Worm (Caenorhabditis elegans) whole organism, early embryonic: ENCODE measurements around the gene nhl-3.

ENCODE experiments used
- B0310.2 ChIP-seq: sonication (generic microtip); optimal IDR thresholded peaks from 2 replicates; lab custom pipeline; 2016; ENCODE audit warnings: mild to moderate bottlenecking, missing genetic modification characterization, missing compliant biosample characterization
- F13C5.2 ChIP-seq: sonication (generic microtip); optimal IDR thresholded peaks from 2 replicates; lab custom pipeline; 2017; ENCODE audit warnings: mild to moderate bottlenecking, missing genetic modification characterization, inconsistent platforms, missing compliant biosample characterization
- aly-1 ChIP-seq: sonication (generic microtip); optimal IDR thresholded peaks from 2 replicates; lab custom pipeline; 2016; ENCODE audit warnings: missing genetic modification characterization, missing compliant biosample characterization
- ama-1 ChIP-seq: fragments of 150-350 bp; optimal IDR thresholded peaks from 2 replicates; lab custom pipeline; 2014
- ceh-13 ChIP-seq: fragments of 200-800 bp; sonication (Bioruptor generic); optimal IDR thresholded peaks from 2 replicates; lab custom pipeline; 2018; ENCODE audit warnings: mild to moderate bottlenecking, missing genetic modification characterization, missing compliant biosample characterization
- ceh-36 ChIP-seq: sonication (generic microtip); optimal IDR thresholded peaks from 2 replicates; lab custom pipeline; 2016; ENCODE audit warnings: missing genetic modification characterization, inconsistent platforms, missing compliant biosample characterization
- ets-7 ChIP-seq: sonication (generic microtip); optimal IDR thresholded peaks from 2 replicates; lab custom pipeline; 2016; ENCODE audit warnings: missing genotype, missing genetic modification characterization, missing compliant biosample characterization
- flt-1 ChIP-seq: fragments of 200-800 bp; sonication (Bioruptor generic); IDR thresholded peaks from 2 replicates; pipeline ENCODE4 v1.3.6; 2022; ENCODE audit warnings: missing genetic modification characterization, missing compliant biosample characterization
- hmbx-1 ChIP-seq: sonication (generic microtip); optimal IDR thresholded peaks from 2 replicates; lab custom pipeline; 2016; ENCODE audit warnings: mild to moderate bottlenecking, missing genetic modification characterization, missing compliant biosample characterization
- hmg-4 ChIP-seq: fragments of 200-800 bp; sonication (Bioruptor generic); optimal IDR thresholded peaks from 2 replicates; lab custom pipeline; 2018; ENCODE audit warnings: mild to moderate bottlenecking, missing genetic modification characterization, missing compliant biosample characterization
- hnd-1 ChIP-seq: sonication (generic microtip); optimal IDR thresholded peaks from 2 replicates; lab custom pipeline; 2016; ENCODE audit warnings: missing genetic modification characterization, missing compliant biosample characterization
- pes-1 ChIP-seq: fragments of 200-800 bp; sonication (Bioruptor generic); IDR thresholded peaks from 2 replicates; pipeline ENCODE4 v1.3.6; 2022; ENCODE audit warnings: missing genetic modification reagents, missing genetic modification characterization, missing compliant biosample characterization
- scrt-1 ChIP-seq: fragments of 200-800 bp; sonication (Bioruptor generic); IDR thresholded peaks from 2 replicates; pipeline ENCODE4 v1.3.6; 2022; ENCODE audit warnings: missing genetic modification characterization, missing compliant biosample characterization
- sea-1 ChIP-seq: fragments of 200-800 bp; sonication (Bioruptor generic); conservative IDR thresholded peaks from 2 replicates; pipeline ENCODE4 v1.3.6; 2022; ENCODE audit warnings: missing genetic modification characterization, missing compliant biosample characterization
- tbx-11 ChIP-seq: fragments of 200-800 bp; sonication (Bioruptor generic); IDR thresholded peaks from 2 replicates; pipeline ENCODE4 v1.3.6; 2022; ENCODE audit warnings: missing genetic modification characterization, missing compliant biosample characterization
- tbx-37 ChIP-seq: fragments of 200-800 bp; sonication (Bioruptor generic); conservative IDR thresholded peaks from 2 replicates; pipeline ENCODE4 v1.3.6; 2022; ENCODE audit warnings: missing genetic modification reagents, missing genetic modification characterization, missing compliant biosample characterization
- tra-4 ChIP-seq: sonication (generic microtip); optimal IDR thresholded peaks from 2 replicates; lab custom pipeline; 2017; ENCODE audit warnings: missing genetic modification characterization, missing compliant biosample characterization

nhl-3 gene

ce11 chrII:578803-579202 lies 23.1 kb downstream of the nhl-3 start:
- TF ChIP-seq hnd-1 (tag; lab: Kevin White, UChicago): no peak

ce11 chrII:577632-578031 lies 24.3 kb downstream of the nhl-3 start, which contains the start of gene W08F4.7:
Gene W08F4.7 (minus strand): TSS chrII:577732.
- TF ChIP-seq flt-1 (GFP tag; lab: Robert Waterston, UW): no peak
- TF ChIP-seq sea-1 (GFP tag; lab: Robert Waterston, UW): no peak
- no peak for TF ChIP-seq ceh-36 (tag; lab: Kevin White, UChicago)
- TF ChIP-seq tbx-37 (GFP tag; lab: Robert Waterston, UW): no peak
- TF ChIP-seq F13C5.2 (tag; lab: Kevin White, UChicago): no peak
- no peak for TF ChIP-seq ama-1
- no peak for TF ChIP-seq tra-4
- TF ChIP-seq pes-1 (GFP tag; lab: Robert Waterston, UW): no peak
- TF ChIP-seq aly-1 (tag; lab: Kevin White, UChicago): no peak
- no peak for TF ChIP-seq ets-7 (tag; lab: Kevin White, UChicago)
- TF ChIP-seq hmg-4 (GFP tag; lab: Kevin White, UChicago): no peak
- no peak for TF ChIP-seq tbx-11 (GFP tag; lab: Robert Waterston, UW)
- TF ChIP-seq scrt-1: no peak
- TF ChIP-seq hmbx-1 (tag; lab: Kevin White, UChicago): no peak

ce11 chrII:574064-574463 lies 27.9 kb downstream of the nhl-3 start:
- TF ChIP-seq hnd-1 (tag; lab: Kevin White, UChicago): no peak
- TF ChIP-seq B0310.2 (tag; lab: Kevin White, UChicago): no peak
- TF ChIP-seq hmg-4 (GFP tag; lab: Kevin White, UChicago): no peak
- no peak for TF ChIP-seq tbx-11 (GFP tag; lab: Robert Waterston, UW)
- TF ChIP-seq pes-1 (GFP tag; lab: Robert Waterston, UW): no peak
- no peak for TF ChIP-seq flt-1 (GFP tag; lab: Robert Waterston, UW)
- TF ChIP-seq hmbx-1 (tag; lab: Kevin White, UChicago): no peak
- TF ChIP-seq ceh-13: no peak
- TF ChIP-seq ama-1: no peak

ce11 chrII:573580-573979 lies 28.3 kb downstream of the nhl-3 start:
- peak; percentile 37; the same call in 1 of the 2 replicates for TF ChIP-seq pes-1 (GFP tag; lab: Robert Waterston, UW)
- peak; percentile 88 for TF ChIP-seq ceh-36 (tag; lab: Kevin White, UChicago)

ce11 chrII:572010-572409 lies 29.9 kb downstream of the nhl-3 start, which contains the start of gene mlt-8:
Gene mlt-8 (minus strand): TSS chrII:572110.
- TF ChIP-seq flt-1 (GFP tag; lab: Robert Waterston, UW) (no peak), ets-7 (tag; lab: Kevin White, UChicago) (no peak), hmbx-1 (tag; lab: Kevin White, UChicago) (no peak), ceh-13 (no peak), tbx-37 (GFP tag; lab: Robert Waterston, UW) (no peak), sea-1 (GFP tag; lab: Robert Waterston, UW) (no peak), tbx-11 (GFP tag; lab: Robert Waterston, UW) (no peak), tra-4 (no peak), B0310.2 (tag; lab: Kevin White, UChicago) (no peak)

ce11 chrII:568776-569175 lies 33.1 kb downstream of the nhl-3 start, which contains the start of gene W08F4.5:
Gene W08F4.5 (minus strand): TSS chrII:568876.
- TF ChIP-seq tbx-37 (GFP tag; lab: Robert Waterston, UW) (no peak), ama-1 (no peak), tbx-11 (GFP tag; lab: Robert Waterston, UW) (no peak), hmbx-1 (tag; lab: Kevin White, UChicago) (no peak), tra-4 (no peak), aly-1 (tag; lab: Kevin White, UChicago) (no peak), flt-1 (GFP tag; lab: Robert Waterston, UW) (no peak), ceh-36 (tag; lab: Kevin White, UChicago) (no peak), ceh-13 (no peak), scrt-1 (no peak), pes-1 (GFP tag; lab: Robert Waterston, UW) (no peak), hmg-4 (GFP tag; lab: Kevin White, UChicago) (no peak)

ce11 chrII:556185-556584 lies 45.7 kb downstream of the nhl-3 start, which contains the start of the genes C09E8.1 and C09E8.6:
Gene C09E8.1 (plus strand): TSS chrII:556485.
Gene C09E8.6 (plus strand): TSS chrII:556497.
- TF ChIP-seq hmg-4 (GFP tag; lab: Kevin White, UChicago) (no peak), ama-1 (no peak), tbx-11 (GFP tag; lab: Robert Waterston, UW) (no peak), B0310.2 (tag; lab: Kevin White, UChicago) (no peak)

ce11 chrII:555371-555770 lies 46.5 kb downstream of the nhl-3 start:
- TF ChIP-seq B0310.2 (tag; lab: Kevin White, UChicago) (no peak), aly-1 (tag; lab: Kevin White, UChicago) (no peak), tbx-11 (GFP tag; lab: Robert Waterston, UW) (no peak), F13C5.2 (tag; lab: Kevin White, UChicago) (no peak), ceh-36 (tag; lab: Kevin White, UChicago) (no peak), sea-1 (GFP tag; lab: Robert Waterston, UW) (no peak), ets-7 (tag; lab: Kevin White, UChicago) (no peak), hnd-1 (tag; lab: Kevin White, UChicago) (no peak), ama-1 (no peak), scrt-1 (no peak), hmg-4 (GFP tag; lab: Kevin White, UChicago) (no peak), ceh-13 (no peak), hmbx-1 (tag; lab: Kevin White, UChicago) (no peak)
